Worm (Caenorhabditis elegans) whole organism, L2 larva: ENCODE data around the gene F10A3.4.

Source experiments
- aly-2 ChIP-seq: fragments of 150-350 bp; optimal IDR thresholded peaks from 2 replicates; lab custom pipeline; 2014; ENCODE audit warnings: missing biosample characterization, missing genetic modification characterization
- ama-1 ChIP-seq: fragments of 150-350 bp; optimal IDR thresholded peaks from 2 replicates; lab custom pipeline; 2018; ENCODE audit warnings: inconsistent platforms
- blmp-1 ChIP-seq: sonication (generic microtip); optimal IDR thresholded peaks from 2 replicates; lab custom pipeline; 2017; ENCODE audit warnings: missing genetic modification characterization, mild to moderate bottlenecking, missing compliant biosample characterization, antibody characterized with exemption, moderate library complexity; ENCODE audit not compliant: insufficient read depth
- ceh-82 ChIP-seq: fragments of 150-350 bp; optimal IDR thresholded peaks from 2 replicates; lab custom pipeline; 2014; ENCODE audit warnings: missing biosample characterization, missing genetic modification characterization
- elt-3 ChIP-seq: sonication (generic microtip); optimal IDR thresholded peaks from 2 replicates; lab custom pipeline; 2017; ENCODE audit warnings: missing biosample characterization, missing genetic modification characterization
- lin-39 ChIP-seq: fragments of 150-350 bp; optimal IDR thresholded peaks from 2 replicates; lab custom pipeline; 2014; ENCODE audit warnings: missing biosample characterization, missing genetic modification reagents, missing genetic modification characterization
- nhr-21 ChIP-seq: fragments of 150-350 bp; optimal IDR thresholded peaks from 2 replicates; lab custom pipeline; 2014; ENCODE audit warnings: missing biosample characterization, missing genetic modification characterization
- nhr-237 ChIP-seq: fragments of 150-350 bp; optimal IDR thresholded peaks from 2 replicates; lab custom pipeline; 2014; ENCODE audit warnings: missing biosample characterization, missing genetic modification characterization
- nhr-25 ChIP-seq: fragments of 150-350 bp; sonication (generic microtip); optimal IDR thresholded peaks from 3 replicates; lab custom pipeline; 2014; ENCODE audit warnings: missing biosample characterization, missing genetic modification characterization
- nhr-77 ChIP-seq: fragments of 150-350 bp; optimal IDR thresholded peaks from 2 replicates; lab custom pipeline; 2014; ENCODE audit warnings: missing biosample characterization, missing genetic modification characterization
- unc-39 ChIP-seq: fragments of 150-350 bp; optimal IDR thresholded peaks from 2 replicates; lab custom pipeline; 2014; ENCODE audit warnings: missing biosample characterization, missing genetic modification characterization
- ztf-11 ChIP-seq: sonication (generic microtip); optimal IDR thresholded peaks from 2 replicates; lab custom pipeline; 2017; ENCODE audit warnings: missing biosample characterization, missing genetic modification characterization

DNA sequence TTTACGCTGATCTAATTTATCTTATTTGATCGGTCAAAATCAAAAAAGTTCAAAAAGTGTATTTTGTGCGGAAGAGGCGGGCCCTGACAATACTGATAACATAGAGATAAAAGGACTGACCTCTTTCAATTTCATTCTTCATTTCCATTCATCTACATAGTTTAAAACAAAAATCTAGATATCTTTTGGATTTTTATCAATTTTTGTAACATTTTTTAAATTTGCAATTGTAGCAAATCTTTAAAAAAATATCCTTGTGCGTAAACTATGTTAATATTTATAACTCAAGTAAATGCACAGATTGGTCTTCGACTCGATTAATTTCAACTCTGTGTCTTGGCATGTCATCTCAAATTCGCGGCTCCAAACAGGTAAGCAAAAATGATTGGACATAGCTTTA lies 45.3 kb upstream of the F10A3.4 start, which contains the start of gene argk-1:
- TF ChIP-seq aly-2 (no peak), ceh-82 (no peak), nhr-77 (tag; lab: Kevin White, UChicago) (no peak), nhr-237 (tag; lab: Kevin White, UChicago) (no peak), elt-3 (tag; lab: Kevin White, UChicago) (no peak), nhr-25 (tag; lab: Kevin White, UChicago) (no peak), blmp-1 (tag; lab: Kevin White, UChicago) (no peak), unc-39 (tag; lab: Kevin White, UChicago) (no peak), ztf-11 (tag; lab: Kevin White, UChicago) (no peak), nhr-21 (tag; lab: Kevin White, UChicago) (no peak), ama-1 (lab: Kevin White, UChicago) (no peak), lin-39 (no peak)
